Worm (Caenorhabditis elegans) whole organism, L1 larva: ENCODE measurements around the gene C50B8.5.

ENCODE experiments used
- aha-1 ChIP-seq: fragments of 150-350 bp; optimal IDR thresholded peaks from 2 replicates; lab custom pipeline; 2014; ENCODE audit warnings: missing biosample characterization, missing genetic modification characterization
- ama-1 ChIP-seq: fragments of 150-350 bp; optimal IDR thresholded peaks from 2 replicates; lab custom pipeline; 2014
- hlh-17 ChIP-seq: fragments of 200-800 bp; sonication (Bioruptor generic); optimal IDR thresholded peaks from 2 replicates; lab custom pipeline; 2018; ENCODE audit warnings: missing genetic modification characterization, mild to moderate bottlenecking, missing compliant biosample characterization, moderate library complexity, borderline replicate concordance
- hlh-4 ChIP-seq: sonication (generic microtip); optimal IDR thresholded peaks from 2 replicates; lab custom pipeline; 2016; ENCODE audit warnings: mild to moderate bottlenecking, missing genetic modification characterization, missing compliant biosample characterization
- lin-14 ChIP-seq: fragments of 200-800 bp; sonication (Bioruptor generic); optimal IDR thresholded peaks from 2 replicates; lab custom pipeline; 2018; ENCODE audit warnings: mild to moderate bottlenecking, missing genetic modification characterization, moderate library complexity, missing compliant biosample characterization
- lin-15B ChIP-seq: fragments of 150-350 bp; sonication (generic microtip); optimal IDR thresholded peaks from 3 replicates; lab custom pipeline; 2014; ENCODE audit warnings: missing biosample characterization, missing genetic modification characterization
- mdl-1 ChIP-seq, 2 experiments: fragments of 150-350 bp; optimal IDR thresholded peaks; 2 replicates each; lab custom pipeline; 2014 to 2017; ENCODE audit warnings: missing biosample characterization in 2 of 2, missing genetic modification characterization in 2 of 2, inconsistent platforms in 1 of 2
- nhr-237 ChIP-seq: fragments of 150-350 bp; optimal IDR thresholded peaks from 2 replicates; lab custom pipeline; 2014; ENCODE audit warnings: missing biosample characterization, missing genetic modification characterization
- nhr-28 ChIP-seq: fragments of 150-350 bp; optimal IDR thresholded peaks from 2 replicates; lab custom pipeline; 2014; ENCODE audit warnings: missing biosample characterization, missing genetic modification characterization
- ztf-11 ChIP-seq, 2 experiments: sonication (generic microtip); optimal IDR thresholded peaks; 2 replicates each; lab custom pipeline; 2016 to 2017; ENCODE audit warnings: missing genetic modification characterization in 2 of 2, missing biosample characterization in 1 of 2, missing compliant biosample characterization in 1 of 2

- no peak for TF ChIP-seq nhr-237
- no peak for TF ChIP-seq ztf-11 (tag; optimal IDR thresholded peaks at IDR 0.05; lab: Kevin White, UChicago)
- no peak for TF ChIP-seq nhr-28 (tag; lab: Kevin White, UChicago)
- no peak for TF ChIP-seq lin-15B (tag; lab: Kevin White, UChicago)
- TF ChIP-seq hlh-17 = no peak
- no peak for TF ChIP-seq lin-14
- TF ChIP-seq hlh-4 (tag; lab: Kevin White, UChicago) = no peak
- TF ChIP-seq mdl-1 (tag; optimal IDR thresholded peaks at IDR 0.05; lab: Kevin White, UChicago) = no peak
- no peak for TF ChIP-seq aha-1 (tag; lab: Kevin White, UChicago)
- TF ChIP-seq ama-1 = no peak
These were observed 3.7 kb downstream of the C50B8.5 start, which contains the start of gene F53F4.1 for ce11 chrV:13584484-13584883.
